Fruit fly (Drosophila melanogaster): ENCODE data around the gene CG31606.

The CG31606 gene

dm6 chr2L:8164219-8164618, 16.8 kb downstream of the CG31606 start (continued):
- TF ChIP-seq CG8924 (tag; optimal IDR thresholded peaks at IDR 0.05), result peak; percentile 74
- no peak for TF ChIP-seq Hmx (GFP tag; optimal IDR thresholded peaks at IDR 0.05)
- no peak for TF ChIP-seq vnd (GFP tag; IDR thresholded peaks at IDR 0.05; ENCODE audit: partially characterized antibody)
- TF ChIP-seq tin (GFP tag; optimal IDR thresholded peaks at IDR 0.05), result peak; percentile 53
- no peak for TF ChIP-seq hkb (optimal IDR thresholded peaks at IDR 0.05)
- TF ChIP-seq hkb (GFP tag; IDR thresholded peaks at IDR 0.05), result peak; percentile 87
- no peak for TF ChIP-seq CG42726 (GFP tag; IDR thresholded peaks at IDR 0.05; ENCODE audit: partially characterized antibody)
- TF ChIP-seq run (tag; optimal IDR thresholded peaks at IDR 0.05), result no peak
- peak; percentile 88 for TF ChIP-seq Blimp-1 (GFP tag; optimal IDR thresholded peaks at IDR 0.05)
- TF ChIP-seq gsb-n (tag; optimal IDR thresholded peaks at IDR 0.05), result peak; percentile 88
- peak; percentile 81 for TF ChIP-seq twi (tag; optimal IDR thresholded peaks at IDR 0.05)
- TF ChIP-seq eyg (GFP tag; optimal IDR thresholded peaks at IDR 0.05), result peak; percentile 61
- TF ChIP-seq CoRest (tag; optimal IDR thresholded peaks at IDR 0.05), result peak; percentile 73
- TF ChIP-seq CG13287 (GFP tag; IDR thresholded peaks at IDR 0.05; ENCODE audit: partially characterized antibody), result no peak
- TF ChIP-seq CG11085 (GFP tag; IDR thresholded peaks at IDR 0.05), result no peak
- no peak for TF ChIP-seq CG9932 (GFP tag; IDR thresholded peaks at IDR 0.05)
- no peak for TF ChIP-seq lmd (GFP tag; IDR thresholded peaks at IDR 0.05)
- peak; percentile 78 for TF ChIP-seq CG18476 (GFP tag; optimal IDR thresholded peaks at IDR 0.05)
- TF ChIP-seq Bteb2 (GFP tag; optimal IDR thresholded peaks at IDR 0.05), result peak; percentile 54
- TF ChIP-seq HLH3B (GFP tag; IDR thresholded peaks at IDR 0.05), result peak; percentile 50; the same call in 1 of the 2 replicates
- TF ChIP-seq CTCF (GFP tag; optimal IDR thresholded peaks at IDR 0.05), result peak; percentile 40
- peak; percentile 45 for TF ChIP-seq lilli (GFP tag; optimal IDR thresholded peaks at IDR 0.05)
- TF ChIP-seq CG12155 (GFP tag; optimal IDR thresholded peaks at IDR 0.05), result no peak
- TF ChIP-seq mld (GFP tag; IDR thresholded peaks at IDR 0.05; ENCODE audit: partially characterized antibody), result no peak
- TF ChIP-seq CG7745 (tag; optimal IDR thresholded peaks at IDR 0.05), result peak; percentile 86
- TF ChIP-seq sim (GFP tag; IDR thresholded peaks at IDR 0.05), result peak; percentile 73
- TF ChIP-seq sug (tag; optimal IDR thresholded peaks at IDR 0.05), result no peak
- peak; percentile 82 for TF ChIP-seq CG18619 (GFP tag; optimal IDR thresholded peaks at IDR 0.05)
- TF ChIP-seq ind (GFP tag; optimal IDR thresholded peaks at IDR 0.05), result no peak
- peak; percentile 86 for TF ChIP-seq CG4707 (GFP tag; optimal IDR thresholded peaks at IDR 0.05)
- TF ChIP-seq jing (GFP tag; optimal IDR thresholded peaks at IDR 0.05), result peak; percentile 55
- TF ChIP-seq H15 (GFP tag; IDR thresholded peaks at IDR 0.05), result peak; percentile 50; the same call in 1 of the 3 replicates
- no peak for TF ChIP-seq BEAF-32 (GFP tag; optimal IDR thresholded peaks at IDR 0.05)
- peak in 1 of 3 experiments; percentile 33 for TF ChIP-seq Stat92E (GFP tag; optimal IDR thresholded peaks at IDR 0.05)
- TF ChIP-seq hb (GFP tag; IDR thresholded peaks at IDR 0.05; ENCODE audit: partially characterized antibody), result no peak
- TF ChIP-seq CG6254 (GFP tag; optimal IDR thresholded peaks at IDR 0.05), result peak; percentile 90
- no peak for TF ChIP-seq inv (GFP tag; IDR thresholded peaks at IDR 0.05; ENCODE audit: partially characterized antibody)
- TF ChIP-seq ato (GFP tag; IDR thresholded peaks at IDR 0.05; ENCODE audit: partially characterized antibody), result no peak
- peak; percentile 29; the same call in 1 of the 3 replicates for TF ChIP-seq dysf (GFP tag; IDR thresholded peaks at IDR 0.05)
- peak; percentile 53; the same call in 1 of the 2 replicates for TF ChIP-seq CG32767 (GFP tag; IDR thresholded peaks at IDR 0.05)
- no peak for TF ChIP-seq Optix (GFP tag; IDR thresholded peaks at IDR 0.05)
- TF ChIP-seq cad (GFP tag; optimal IDR thresholded peaks at IDR 0.05), result no peak
- peak; percentile 85 for TF ChIP-seq CG33213 (GFP tag; optimal IDR thresholded peaks at IDR 0.05)
- peak; percentile 28 for TF ChIP-seq CG9609 (GFP tag; optimal IDR thresholded peaks at IDR 0.05)
- no peak for TF ChIP-seq sna (GFP tag; IDR thresholded peaks at IDR 0.05; ENCODE audit: partially characterized antibody)
- no peak for TF ChIP-seq cas (GFP tag; IDR thresholded peaks at IDR 0.05)
- TF ChIP-seq Ptx1 (GFP tag; IDR thresholded peaks at IDR 0.05), result no peak
- TF ChIP-seq CG3726 (GFP tag; IDR thresholded peaks at IDR 0.05), result 0 out of 3 replicates have a peak, but pooled peaks have one; percentile 31
- TF ChIP-seq croc (GFP tag; conservative IDR thresholded peaks at IDR 0.05), result peak; percentile 41; the same call in 2 of the 3 replicates
- no peak for TF ChIP-seq B-H2 (GFP tag; optimal IDR thresholded peaks at IDR 0.05)
- TF ChIP-seq stwl (tag; optimal IDR thresholded peaks at IDR 0.05), result peak; percentile 54

Data from whole organism, embryonic.